In the genomic region with DNA sequence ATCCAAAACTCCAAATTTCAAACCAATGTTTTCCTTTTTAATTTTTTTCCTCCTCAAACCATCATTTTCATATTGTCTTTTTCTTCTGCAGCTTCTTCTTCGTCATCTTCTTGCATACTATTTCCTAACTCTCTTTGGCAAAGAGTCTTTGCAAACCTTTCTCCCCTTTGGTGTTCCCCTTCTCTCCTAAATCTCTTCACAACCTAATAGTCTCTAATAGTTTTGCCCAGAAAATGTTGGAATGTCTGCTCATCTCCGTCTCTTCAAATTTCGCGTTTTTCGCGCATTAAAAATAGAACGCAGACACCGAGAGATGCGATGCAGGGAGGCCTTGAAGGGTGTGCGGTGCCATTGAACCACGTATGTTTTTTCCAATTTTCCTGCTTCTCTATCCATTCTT, we compare ENCODE assay signal across 2 worm cellular contexts.
TF ChIP-seq lines count a peak whose summit lies in the region.

A gene (plus strand): TSS at position 286 of the 400 bp plus-strand sequence.

TF ChIP-seq in whole organism, L1 larva, 84 proteins besides CTCF, POLR2A, EP300 and RAD21 (continued from another document):
- TF ChIP-seq lin-35 (GFP tag; optimal IDR thresholded peaks at IDR 0.05; lab: Kevin White, UChicago) (peak; percentile 47 to 59), efl-1 (optimal IDR thresholded peaks at IDR 0.05; lab: Kevin White, UChicago) (peak; percentile 62 to 78), efl-1 (GFP tag; optimal IDR thresholded peaks at IDR 0.05 in 1 of 2; lab: Kevin White, UChicago) (peak; percentile 40 to 70), fkh-8 (tag; optimal IDR thresholded peaks at IDR 0.05; lab: Kevin White, UChicago) (peak; percentile 19), ceh-82 (tag; optimal IDR thresholded peaks at IDR 0.05; lab: Kevin White, UChicago) (peak in 2 of 3 experiments; percentile 55 to 67), snpc-4 (tag; optimal IDR thresholded peaks at IDR 0.05; lab: Kevin White, UChicago) (peak; percentile 4), dpl-1 (GFP tag; optimal IDR thresholded peaks at IDR 0.05; lab: Kevin White, UChicago) (peak in 2 of 3 experiments; percentile 15 to 45), Y116A8C.19 (tag; optimal IDR thresholded peaks at IDR 0.05; lab: Kevin White, UChicago; ENCODE audit: borderline replicate concordance) (no peak), lin-14 (GFP tag; optimal IDR thresholded peaks at IDR 0.05; lab: Kevin White, UChicago) (no peak), fkh-10 (GFP tag; optimal IDR thresholded peaks at IDR 0.05; lab: Kevin White, UChicago) (no peak), elt-3 (tag; optimal IDR thresholded peaks at IDR 0.05; lab: Kevin White, UChicago) (no peak), nhr-47 (tag; optimal IDR thresholded peaks at IDR 0.05; lab: Kevin White, UChicago) (peak; percentile 38), mep-1 (tag; optimal IDR thresholded peaks at IDR 0.05; lab: Kevin White, UChicago) (peak; percentile 36)
TF ChIP-seq in whole organism, L1 larva: peak in this region for 20.

TF ChIP-seq in whole organism, L3 larva, 47 proteins besides CTCF, POLR2A, EP300 and RAD21 (continued from another document):
- TF ChIP-seq nhr-23 (tag; optimal IDR thresholded peaks at IDR 0.05; lab: Kevin White, UChicago) (peak; percentile 11), nfya-1 (tag; optimal IDR thresholded peaks at IDR 0.05; lab: Kevin White, UChicago; ENCODE audit: insufficient read depth) (peak; percentile 85)
